Fruit fly (Drosophila melanogaster): Measurements from ENCODE around the gene Bin1.

The Bin1 gene

DNA sequence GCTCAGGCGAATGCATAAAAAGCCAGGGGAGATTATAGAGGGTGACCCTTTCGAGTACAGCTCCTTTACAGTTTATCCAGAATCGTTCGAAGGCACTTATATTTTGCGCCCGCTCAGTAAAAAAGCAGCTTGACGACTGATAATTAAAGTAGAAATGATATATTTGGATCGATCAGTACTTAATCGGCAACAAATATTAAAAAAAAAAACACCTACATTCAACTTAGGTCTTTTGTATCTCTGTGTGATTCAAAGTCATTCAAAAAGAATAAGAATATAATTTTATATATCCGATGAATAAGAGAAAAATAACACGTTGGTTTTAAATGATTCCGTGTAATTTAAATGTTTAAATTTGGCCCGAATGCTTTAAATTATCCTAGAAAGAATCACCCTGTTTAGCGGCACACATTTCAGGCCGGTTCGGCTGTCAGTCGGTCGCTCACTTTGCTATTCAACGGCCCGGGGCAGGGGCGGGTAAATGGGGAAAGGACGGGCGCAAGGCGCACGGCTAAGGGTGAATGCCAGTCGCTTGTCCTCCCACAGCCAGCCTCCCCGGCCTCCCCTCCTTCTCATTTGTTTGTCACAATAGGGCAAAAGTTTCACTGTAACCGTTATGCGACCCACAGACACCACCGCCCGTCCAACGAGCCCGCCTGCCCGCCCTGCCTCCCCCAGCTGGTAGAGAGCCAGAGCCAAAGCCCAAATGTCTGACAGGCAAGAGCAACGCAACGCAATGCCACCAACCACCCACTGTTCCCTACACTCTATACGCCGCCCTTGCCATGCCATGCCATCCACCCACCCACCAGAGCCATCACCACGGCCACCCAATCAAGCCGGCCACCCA is 23.7 kb upstream of the Bin1 start:
- TF ChIP-seq dmrt93B (GFP tag; optimal IDR thresholded peaks at IDR 0.05) (peak; percentile 1), Hr78 (GFP tag; optimal IDR thresholded peaks at IDR 0.05) (no peak), Dfd (GFP tag; optimal IDR thresholded peaks at IDR 0.05) (peak; percentile 58), fru (GFP tag; optimal IDR thresholded peaks at IDR 0.05) (peak; percentile 55), OdsH (GFP tag; optimal IDR thresholded peaks at IDR 0.05) (no peak), Sp1 (GFP tag; optimal IDR thresholded peaks at IDR 0.05) (peak; percentile 25), br (GFP tag; optimal IDR thresholded peaks at IDR 0.05) (peak; percentile 31), foxo (GFP tag; optimal IDR thresholded peaks at IDR 0.05) (peak in 1 of 2 experiments; percentile 60), dsf (GFP tag; optimal IDR thresholded peaks at IDR 0.05; ENCODE audit: borderline replicate concordance) (no peak), ey (GFP tag; optimal IDR thresholded peaks at IDR 0.05) (peak; percentile 8), h (GFP tag; optimal IDR thresholded peaks at IDR 0.05) (peak; percentile 42), HLH106 (tag; optimal IDR thresholded peaks at IDR 0.05) (peak; percentile 5)

DNA sequence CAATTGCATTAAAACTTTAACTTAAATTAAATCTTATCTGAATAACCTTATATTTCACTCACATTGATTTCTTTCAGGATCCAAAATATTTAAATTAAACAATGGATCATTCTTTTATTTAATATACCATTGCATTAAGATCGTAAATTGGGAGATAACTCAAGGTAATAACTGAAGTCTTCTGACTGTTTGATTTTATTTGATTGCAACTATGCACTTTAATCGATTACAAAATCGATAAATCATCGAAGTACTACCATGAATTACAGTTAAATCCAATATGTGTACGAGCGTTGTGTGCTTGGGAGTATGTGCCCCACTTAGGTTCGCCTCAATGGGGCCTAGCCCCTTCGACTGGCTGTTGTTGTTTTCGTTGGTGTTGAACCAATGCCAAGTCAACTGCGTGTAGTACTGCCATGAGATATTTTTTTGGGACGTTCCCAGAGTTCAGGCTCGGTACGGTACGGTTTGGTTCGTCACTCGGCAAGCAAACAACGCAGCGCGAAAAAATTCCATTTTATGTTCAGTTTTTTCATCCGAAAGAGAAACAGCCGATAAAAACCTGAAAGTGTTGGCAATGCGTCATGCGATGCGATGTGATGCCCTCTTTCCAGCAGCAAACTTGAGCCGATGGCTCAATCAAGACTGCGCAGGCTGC is 22.6 kb upstream of the Bin1 start:
- TF ChIP-seq ey (GFP tag; optimal IDR thresholded peaks at IDR 0.05): peak; percentile 5
- peak; percentile 66 for TF ChIP-seq Rel (GFP tag; optimal IDR thresholded peaks at IDR 0.05)
- TF ChIP-seq Rel (tag; optimal IDR thresholded peaks at IDR 0.05): peak; percentile 51
- peak; percentile 39 for TF ChIP-seq h (GFP tag; optimal IDR thresholded peaks at IDR 0.05)
- TF ChIP-seq sage (GFP tag; optimal IDR thresholded peaks at IDR 0.05): no peak
- no peak for TF ChIP-seq pan (optimal IDR thresholded peaks at IDR 0.05)
- TF ChIP-seq usp (GFP tag; optimal IDR thresholded peaks at IDR 0.05): no peak
- no peak for TF ChIP-seq dl (GFP tag; optimal IDR thresholded peaks at IDR 0.05; ENCODE audit: insufficient read depth in 1 of 2, partially characterized antibody in 2 of 2)
- TF ChIP-seq woc (GFP tag; optimal IDR thresholded peaks at IDR 0.05): peak; percentile 29
- TF ChIP-seq Jra (GFP tag; optimal IDR thresholded peaks at IDR 0.05): peak; percentile 46
- TF ChIP-seq Vsx2 (GFP tag; optimal IDR thresholded peaks at IDR 0.05; ENCODE audit: partially characterized antibody): peak; percentile 24
- peak in 1 of 2 experiments; percentile 17 for TF ChIP-seq foxo (GFP tag; optimal IDR thresholded peaks at IDR 0.05)
- TF ChIP-seq lola (GFP tag; optimal IDR thresholded peaks at IDR 0.05): no peak
- TF ChIP-seq Hr83 (GFP tag; optimal IDR thresholded peaks at IDR 0.05; ENCODE audit: poor library complexity, severe bottlenecking): peak; percentile 5
- TF ChIP-seq Mio (GFP tag; optimal IDR thresholded peaks at IDR 0.05): no peak
- TF ChIP-seq rgr (GFP tag; optimal IDR thresholded peaks at IDR 0.05): peak; percentile 20
- peak; percentile 16 for TF ChIP-seq fru (GFP tag; optimal IDR thresholded peaks at IDR 0.05)
- TF ChIP-seq Sp1 (GFP tag; optimal IDR thresholded peaks at IDR 0.05): peak; percentile 16

DNA sequence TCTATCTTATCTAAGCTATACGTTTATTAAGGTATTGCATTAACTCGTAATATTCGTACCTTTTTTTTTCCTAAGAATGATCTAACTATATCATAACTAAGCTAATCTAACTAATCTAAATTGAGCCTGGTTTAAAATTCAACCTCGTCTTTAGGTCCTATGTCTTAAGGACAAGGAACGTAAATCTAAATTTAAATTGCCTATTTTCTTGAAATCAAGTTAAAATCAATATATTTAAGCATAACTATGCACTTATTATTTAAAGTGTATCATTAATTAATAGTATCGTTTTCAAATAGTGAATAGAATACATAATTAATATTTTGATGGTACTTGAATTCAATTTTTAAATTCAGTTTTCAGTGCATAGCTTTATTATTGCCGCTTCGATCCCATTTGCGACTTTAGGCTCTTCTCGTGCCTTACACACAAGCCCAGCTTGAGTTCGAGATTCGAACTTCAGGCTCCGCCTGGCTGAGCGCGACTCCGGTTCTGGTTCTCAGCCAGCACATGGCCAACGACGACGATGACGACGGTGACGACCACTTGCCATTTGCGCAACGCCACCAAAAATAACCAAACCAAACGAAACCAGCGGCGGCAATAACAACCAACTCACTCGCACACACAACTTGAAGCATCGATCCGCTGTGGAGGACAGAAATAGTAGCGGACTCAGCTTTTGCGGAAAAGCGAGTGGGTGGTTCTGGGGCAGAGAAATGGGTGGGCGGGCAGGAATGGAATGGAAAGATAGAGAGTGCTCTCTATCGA is 21.6 kb upstream of the Bin1 start:
- TF ChIP-seq CrebA (GFP tag; optimal IDR thresholded peaks at IDR 0.05; ENCODE audit: borderline replicate concordance) (no peak), psq (GFP tag; optimal IDR thresholded peaks at IDR 0.05) (no peak), Rel (GFP tag; optimal IDR thresholded peaks at IDR 0.05) (no peak), Rel (tag; optimal IDR thresholded peaks at IDR 0.05) (peak; percentile 37), Abd-B (GFP tag; optimal IDR thresholded peaks at IDR 0.05) (no peak), brk (GFP tag; optimal IDR thresholded peaks at IDR 0.05) (no peak), woc (GFP tag; optimal IDR thresholded peaks at IDR 0.05) (peak; percentile 8), Myc (optimal IDR thresholded peaks at IDR 0.05) (no peak), lola (GFP tag; optimal IDR thresholded peaks at IDR 0.05) (no peak), foxo (GFP tag; optimal IDR thresholded peaks at IDR 0.05) (peak in 1 of 2 experiments; percentile 27), N (GFP tag; optimal IDR thresholded peaks at IDR 0.05) (no peak), Jra (GFP tag; optimal IDR thresholded peaks at IDR 0.05) (no peak), Sp1 (GFP tag; optimal IDR thresholded peaks at IDR 0.05) (no peak), Vsx2 (GFP tag; optimal IDR thresholded peaks at IDR 0.05; ENCODE audit: partially characterized antibody) (no peak), sage (GFP tag; optimal IDR thresholded peaks at IDR 0.05) (no peak), GATAd (GFP tag; optimal IDR thresholded peaks at IDR 0.05) (no peak), Mio (GFP tag; optimal IDR thresholded peaks at IDR 0.05) (no peak), ey (GFP tag; optimal IDR thresholded peaks at IDR 0.05) (peak; percentile 2), Hnf4 (GFP tag; optimal IDR thresholded peaks at IDR 0.05) (peak; percentile 9), OdsH (GFP tag; optimal IDR thresholded peaks at IDR 0.05) (no peak), Hr83 (GFP tag; optimal IDR thresholded peaks at IDR 0.05; ENCODE audit: poor library complexity, severe bottlenecking) (peak; percentile 4), tai (GFP tag; optimal IDR thresholded peaks at IDR 0.05) (peak; percentile 21), CG9705 (GFP tag; optimal IDR thresholded peaks at IDR 0.05) (no peak), Dfd (GFP tag; optimal IDR thresholded peaks at IDR 0.05) (no peak), dl (GFP tag; optimal IDR thresholded peaks at IDR 0.05; ENCODE audit: insufficient read depth in 1 of 2, partially characterized antibody in 2 of 2) (peak in 1 of 2 experiments; percentile 5), rgr (GFP tag; optimal IDR thresholded peaks at IDR 0.05) (peak; percentile 17), dmrt93B (GFP tag; optimal IDR thresholded peaks at IDR 0.05) (no peak)

All from whole organism, wandering third instar larva.